Worm (Caenorhabditis elegans): ENCODE results near the gene ZK228.13.

Gene ZK228.13

DNA sequence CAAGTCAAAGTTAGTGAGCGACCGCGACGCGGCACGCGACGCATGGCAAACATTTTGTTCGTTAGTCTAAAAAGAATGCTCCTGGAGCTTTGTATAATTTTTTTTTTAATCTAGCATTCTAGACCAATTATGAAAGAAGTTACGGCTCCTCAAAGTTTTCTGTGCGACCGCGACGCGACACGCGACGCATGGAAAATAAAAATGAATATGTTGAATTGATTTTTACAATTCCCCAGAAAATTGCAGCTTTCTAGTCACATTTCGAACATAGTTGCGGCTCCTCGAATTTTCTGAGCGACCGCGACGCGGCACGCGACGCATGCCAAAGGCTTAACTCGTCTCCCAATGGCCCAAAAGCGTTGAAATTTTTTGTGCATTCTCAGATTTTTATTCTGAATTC, 43.5 kb downstream of the ZK228.13 start, which contains the start of gene ZK262.4:
Gene ZK262.4 (minus strand): TSS at position 101 of the 400 bp plus-strand sequence.
- TF ChIP-seq mxl-3 (GFP tag; optimal IDR thresholded peaks at IDR 0.05) (no peak), saeg-2 (GFP tag; IDR thresholded peaks at IDR 0.05) (no peak), F26F4.8 (GFP tag; conservative IDR thresholded peaks at IDR 0.05) (no peak), F49E8.2 (tag; optimal IDR thresholded peaks at IDR 0.05; ENCODE audit: borderline replicate concordance) (no peak), lin-38 (GFP tag; IDR thresholded peaks at IDR 0.05) (no peak), fos-1 (tag; optimal IDR thresholded peaks at IDR 0.05) (no peak), zfp-3 (GFP tag; conservative IDR thresholded peaks at IDR 0.05) (no peak)

DNA sequence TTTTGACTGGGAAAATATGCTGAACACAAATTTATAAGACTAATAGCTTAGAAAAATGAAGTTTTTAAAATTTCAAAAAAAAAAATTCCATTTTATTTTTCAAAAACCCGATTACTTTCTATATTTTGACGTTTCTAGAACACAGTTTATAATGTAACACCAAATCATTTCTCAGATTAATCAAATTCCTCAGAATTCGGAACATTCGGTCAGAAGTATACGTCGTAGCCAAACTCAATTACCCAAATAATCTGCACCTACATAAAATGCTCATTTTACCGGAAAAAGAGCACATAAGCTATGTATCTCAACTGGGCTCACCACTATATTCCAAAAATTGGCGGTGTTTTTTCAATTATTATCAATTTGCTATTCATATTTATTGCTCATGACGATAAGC, 47.2 kb downstream of the ZK228.13 start, which contains the start of gene srj-26:
Gene srj-26 (plus strand): TSS at position 301 of the 400 bp plus-strand sequence.
- no peak for TF ChIP-seq madf-5 (GFP tag; IDR thresholded peaks at IDR 0.05)
- TF ChIP-seq nhr-11 (tag; optimal IDR thresholded peaks at IDR 0.05) = no peak
- no peak for TF ChIP-seq Y75B8A.6 (GFP tag; IDR thresholded peaks at IDR 0.05)
- TF ChIP-seq skn-1 (tag; optimal IDR thresholded peaks at IDR 0.05) = no peak
- no peak for TF ChIP-seq mes-2 (tag; optimal IDR thresholded peaks at IDR 0.05; ENCODE audit: poor library complexity, severe bottlenecking)
- TF ChIP-seq spr-3 (GFP tag; optimal IDR thresholded peaks at IDR 0.05) = no peak
- TF ChIP-seq fos-1 (tag; optimal IDR thresholded peaks at IDR 0.05) = no peak
- TF ChIP-seq mep-1 (tag; optimal IDR thresholded peaks at IDR 0.05) = no peak
- TF ChIP-seq ama-1 (optimal IDR thresholded peaks at IDR 0.05) = no peak
- no peak for TF ChIP-seq ztf-7 (tag; optimal IDR thresholded peaks at IDR 0.05)
- TF ChIP-seq zip-2 (tag; optimal IDR thresholded peaks at IDR 0.05) = no peak
